Worm (Caenorhabditis elegans) whole organism, late embryonic: ENCODE results near the gene Y54G2A.76.

Experiments
- F13H6.1 ChIP-seq: sonication (generic microtip); optimal IDR thresholded peaks from 2 replicates; lab custom pipeline; 2016; ENCODE audit warnings: missing genetic modification characterization, missing compliant biosample characterization
- T23F11.4 ChIP-seq: fragments of 200-800 bp; sonication (Bioruptor generic); optimal IDR thresholded peaks from 2 replicates; lab custom pipeline; 2018; ENCODE audit warnings: mild to moderate bottlenecking, missing genetic modification characterization, missing compliant biosample characterization
- ama-1 ChIP-seq: fragments of 150-350 bp; optimal IDR thresholded peaks from 2 replicates; lab custom pipeline; 2014
- ceh-18 ChIP-seq: sonication (generic microtip); optimal IDR thresholded peaks from 2 replicates; lab custom pipeline; 2016; ENCODE audit warnings: missing genetic modification characterization, missing compliant biosample characterization
- che-1 ChIP-seq: sonication (generic microtip); optimal IDR thresholded peaks from 2 replicates; lab custom pipeline; 2016; ENCODE audit warnings: mild to moderate bottlenecking, missing genetic modification characterization, missing compliant biosample characterization
- elt-4 ChIP-seq: sonication (generic microtip); optimal IDR thresholded peaks from 2 replicates; lab custom pipeline; 2016; ENCODE audit warnings: missing genetic modification characterization, missing compliant biosample characterization
- gmeb-2 ChIP-seq: sonication (generic microtip); optimal IDR thresholded peaks from 2 replicates; lab custom pipeline; 2016; ENCODE audit warnings: missing genetic modification characterization, inconsistent platforms, missing compliant biosample characterization
- hlh-30 ChIP-seq: sonication (generic microtip); optimal IDR thresholded peaks from 2 replicates; lab custom pipeline; 2017; ENCODE audit warnings: antibody characterized with exemption, missing genetic modification characterization, missing compliant biosample characterization; ENCODE audit not compliant: insufficient read depth
- nhr-11 ChIP-seq: fragments of 150-350 bp; optimal IDR thresholded peaks from 2 replicates; lab custom pipeline; 2014; ENCODE audit warnings: missing biosample characterization, missing genetic modification characterization
- nhr-232 ChIP-seq: sonication (generic microtip); optimal IDR thresholded peaks from 2 replicates; lab custom pipeline; 2016; ENCODE audit warnings: missing genetic modification characterization, missing compliant biosample characterization
- pha-4 ChIP-seq: fragments of 150-350 bp; optimal IDR thresholded peaks from 2 replicates; lab custom pipeline; 2018; ENCODE audit warnings: missing biosample characterization, missing genetic modification reagents, missing genetic modification characterization
- ref-2 ChIP-seq: sonication (generic microtip); optimal IDR thresholded peaks from 2 replicates; lab custom pipeline; 2016; ENCODE audit warnings: missing genetic modification characterization, missing compliant biosample characterization
- rnt-1 ChIP-seq: sonication (generic microtip); optimal IDR thresholded peaks from 2 replicates; lab custom pipeline; 2016; ENCODE audit warnings: missing genetic modification characterization, missing compliant biosample characterization
- unc-86 ChIP-seq: sonication (generic microtip); optimal IDR thresholded peaks from 2 replicates; lab custom pipeline; 2016; ENCODE audit warnings: missing genetic modification characterization, missing compliant biosample characterization

DNA sequence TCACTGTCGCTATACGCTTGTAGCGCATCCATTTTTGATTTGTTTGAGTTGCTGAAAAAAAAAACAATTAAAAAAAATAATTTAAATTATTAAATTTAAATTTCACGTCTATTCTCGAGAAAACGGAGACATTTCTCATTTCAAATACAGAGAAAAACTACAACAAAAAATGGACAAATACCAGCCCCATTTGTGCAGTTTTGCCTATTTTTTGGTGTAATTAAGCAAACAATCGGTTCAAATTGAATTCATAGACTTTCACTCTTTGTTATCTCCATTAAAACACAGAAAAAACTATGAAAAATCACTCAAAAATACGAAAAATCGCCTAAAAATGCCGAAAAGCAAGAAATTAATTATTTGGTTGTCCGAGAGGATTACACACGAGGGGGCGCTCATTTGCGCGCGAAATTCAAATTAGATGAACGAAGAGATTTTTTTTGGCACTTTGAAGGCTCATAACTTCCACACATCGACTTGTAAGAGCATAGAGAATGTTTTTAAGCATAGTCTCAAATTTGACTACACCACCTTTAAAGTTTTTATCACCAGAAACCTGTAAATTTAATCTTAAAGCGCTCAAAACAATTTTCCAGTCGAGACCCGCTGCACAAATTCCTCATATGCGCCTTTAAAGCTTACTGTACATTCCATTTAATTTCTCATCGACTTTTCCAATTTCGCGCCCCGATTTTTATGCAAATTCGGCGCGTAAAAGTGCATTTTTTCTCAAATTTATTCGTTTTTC lies 26.2 kb upstream of the Y54G2A.76 start, which contains the start of gene Y54G2A.12:
- TF ChIP-seq hlh-30 (tag; lab: Kevin White, UChicago) = no peak
- TF ChIP-seq ama-1 (lab: Kevin White, UChicago) = no peak
- no peak for TF ChIP-seq gmeb-2 (tag; lab: Kevin White, UChicago)
- no peak for TF ChIP-seq F13H6.1 (tag; lab: Kevin White, UChicago)
- no peak for TF ChIP-seq pha-4 (tag; lab: Kevin White, UChicago)
- TF ChIP-seq ceh-18 = no peak
- no peak for TF ChIP-seq rnt-1 (tag; lab: Kevin White, UChicago)
- TF ChIP-seq nhr-11 (tag; lab: Kevin White, UChicago) = no peak
- TF ChIP-seq T23F11.4 (GFP tag; lab: Kevin White, UChicago) = no peak
- TF ChIP-seq ref-2 = no peak
- TF ChIP-seq elt-4 = no peak
- TF ChIP-seq nhr-232 (tag; lab: Kevin White, UChicago) = no peak
- TF ChIP-seq unc-86 (tag; lab: Kevin White, UChicago) = no peak
- no peak for TF ChIP-seq che-1 (tag; lab: Kevin White, UChicago)
